Fruit fly (Drosophila melanogaster): Measurements from ENCODE around the gene CG10165.

Gene CG10165

dm6 chr2L:19537779-19538456 is 7.8 kb upstream of the CG10165 start, which contains the start of gene CG13082 (continued):
- TF ChIP-seq CG10631 (GFP tag; optimal IDR thresholded peaks at IDR 0.05): peak; percentile 87
- TF ChIP-seq fkh (GFP tag; optimal IDR thresholded peaks at IDR 0.05): no peak
- TF ChIP-seq Hr4 (GFP tag; optimal IDR thresholded peaks at IDR 0.05): peak; percentile 80
- peak; percentile 91 for TF ChIP-seq CG34406 (GFP tag; optimal IDR thresholded peaks at IDR 0.05)
- TF ChIP-seq Sox15 (GFP tag; optimal IDR thresholded peaks at IDR 0.05): peak; percentile 76
- peak; percentile 96 for TF ChIP-seq Hr39 (GFP tag; optimal IDR thresholded peaks at IDR 0.05)
- peak; percentile 95 for TF ChIP-seq Sox14 (GFP tag; optimal IDR thresholded peaks at IDR 0.05)
- peak; percentile 74 for TF ChIP-seq CG10669 (GFP tag; optimal IDR thresholded peaks at IDR 0.05)
- peak; percentile 87 for TF ChIP-seq CG4318 (GFP tag; optimal IDR thresholded peaks at IDR 0.05)
- TF ChIP-seq CG8319 (GFP tag; optimal IDR thresholded peaks at IDR 0.05): peak; percentile 84
- peak; percentile 93 for TF ChIP-seq Eip75B (GFP tag; optimal IDR thresholded peaks at IDR 0.05)
- TF ChIP-seq CG3919 (GFP tag; optimal IDR thresholded peaks at IDR 0.05): peak; percentile 94
- TF ChIP-seq Smox (GFP tag; optimal IDR thresholded peaks at IDR 0.05): peak; percentile 96
- peak; percentile 97 for TF ChIP-seq svp (GFP tag)
- TF ChIP-seq ss (GFP tag; optimal IDR thresholded peaks at IDR 0.05): peak; percentile 50 to 74
- TF ChIP-seq CG6808 (GFP tag; optimal IDR thresholded peaks at IDR 0.05): peak; percentile 77
- TF ChIP-seq CG6276 (GFP tag; optimal IDR thresholded peaks at IDR 0.05): peak; percentile 87
- TF ChIP-seq Ets21C (GFP tag; optimal IDR thresholded peaks at IDR 0.05): peak; percentile 94
- peak; percentile 96 for TF ChIP-seq lz (GFP tag; optimal IDR thresholded peaks at IDR 0.05)
- peak; percentile 96 for TF ChIP-seq CG31627 (GFP tag; optimal IDR thresholded peaks at IDR 0.05)
- TF ChIP-seq Eip78C (GFP tag): peak; percentile 96
- TF ChIP-seq net (GFP tag; optimal IDR thresholded peaks at IDR 0.05): peak; percentile 83
- TF ChIP-seq CG11294 (GFP tag; IDR thresholded peaks at IDR 0.05): peak; percentile 45; the same call in 1 of the 2 replicates
- peak; percentile 62 for TF ChIP-seq fd85E (GFP tag; optimal IDR thresholded peaks at IDR 0.05)
- TF ChIP-seq fd59A (GFP tag; optimal IDR thresholded peaks at IDR 0.05): peak; percentile 67
- peak; percentile 88 for TF ChIP-seq pdm3 (GFP tag; optimal IDR thresholded peaks at IDR 0.05)
- TF ChIP-seq CG8632 (GFP tag; optimal IDR thresholded peaks at IDR 0.05): peak; percentile 87
- TF ChIP-seq dsx (GFP tag; optimal IDR thresholded peaks at IDR 0.05; ENCODE audit: poor library complexity, severe bottlenecking): peak; percentile 69
- TF ChIP-seq acj6 (GFP tag; optimal IDR thresholded peaks at IDR 0.05): peak; percentile 93
- TF ChIP-seq Blimp-1 (GFP tag; optimal IDR thresholded peaks at IDR 0.05): peak; percentile 93
- peak; percentile 63 for TF ChIP-seq spab (GFP tag; optimal IDR thresholded peaks at IDR 0.05)
- TF ChIP-seq OdsH (GFP tag; optimal IDR thresholded peaks at IDR 0.05): peak; percentile 89
- TF ChIP-seq Hr38 (GFP tag; optimal IDR thresholded peaks at IDR 0.05): no peak
- TF ChIP-seq CG11762 (GFP tag; optimal IDR thresholded peaks at IDR 0.05; ENCODE audit: insufficient read depth): peak; percentile 88
- TF ChIP-seq CG8119 (GFP tag; IDR thresholded peaks at IDR 0.05): peak; percentile 91
- TF ChIP-seq salr (GFP tag; optimal IDR thresholded peaks at IDR 0.05): peak; percentile 24 to 89
- peak; percentile 95 for TF ChIP-seq CG32006 (GFP tag; optimal IDR thresholded peaks at IDR 0.05)
- TF ChIP-seq achi (GFP tag; optimal IDR thresholded peaks at IDR 0.05): peak; percentile 92
- peak; percentile 97 for TF ChIP-seq esn (GFP tag; optimal IDR thresholded peaks at IDR 0.05)
- TF ChIP-seq CG3032 (tag; optimal IDR thresholded peaks at IDR 0.05): peak; percentile 76
- peak; percentile 81 for TF ChIP-seq dac (GFP tag; optimal IDR thresholded peaks at IDR 0.05)
- TF ChIP-seq Lpt (GFP tag; optimal IDR thresholded peaks at IDR 0.05): peak; percentile 88

Measured in whole organism, prepupa.